Fruit fly (Drosophila melanogaster) whole organism, embryonic: ENCODE measurements around the gene EndoGI.

Source experiments
- Ada2b ChIP-seq: fragments of 200-800 bp; sonication (Bioruptor generic); IDR thresholded peaks from 2 replicates; pipeline ENCODE4 v1.3.6; 2022; ENCODE audit warnings: missing biosample characterization, missing genetic modification characterization
- CG10321 ChIP-seq: fragments of 200-800 bp; sonication (Bioruptor generic); IDR thresholded peaks from 2 replicates; pipeline ENCODE4 v1.3.6; 2022; ENCODE audit warnings: missing biosample characterization, missing genetic modification characterization
- CG10366 ChIP-seq: fragments of 200-800 bp; sonication (Bioruptor generic); IDR thresholded peaks from 2 replicates; pipeline ENCODE4 v1.3.6; 2022; ENCODE audit warnings: missing biosample characterization, missing genetic modification characterization
- CG10959 ChIP-seq: fragments of 200-800 bp; sonication (Bioruptor generic); IDR thresholded peaks from 2 replicates; pipeline ENCODE4 v1.3.6; 2022; ENCODE audit warnings: missing biosample characterization, missing genetic modification characterization
- CG12104 ChIP-seq: fragments of 200-800 bp; sonication (Bioruptor generic); optimal IDR thresholded peaks from 3 replicates; lab custom pipeline; 2016; ENCODE audit warnings: missing biosample characterization, missing genetic modification characterization
- CG12744 ChIP-seq: fragments of 200-800 bp; sonication (Bioruptor generic); optimal IDR thresholded peaks from 2 replicates; lab custom pipeline; 2016; ENCODE audit warnings: missing biosample characterization, missing genetic modification characterization
- CG13123 ChIP-seq: fragments of 200-800 bp; sonication (Bioruptor generic); optimal IDR thresholded peaks from 2 replicates; lab custom pipeline; 2016; ENCODE audit warnings: missing biosample characterization, missing genetic modification characterization
- CG14441 ChIP-seq: fragments of 200-800 bp; sonication (Bioruptor generic); IDR thresholded peaks from 2 replicates; pipeline ENCODE4 v1.3.6; 2022; ENCODE audit warnings: missing biosample characterization, missing genetic modification characterization
- CG16779 ChIP-seq: fragments of 200-800 bp; sonication (Bioruptor generic); IDR thresholded peaks from 2 replicates; pipeline ENCODE4 v1.3.6; 2022; ENCODE audit warnings: missing biosample characterization, missing genetic modification characterization
- CG17186 ChIP-seq: fragments of 200-800 bp; sonication (Bioruptor generic); optimal IDR thresholded peaks from 3 replicates; lab custom pipeline; 2017; ENCODE audit warnings: missing biosample characterization, missing genetic modification reagents, missing genetic modification characterization
- CG18262 ChIP-seq: fragments of 200-800 bp; optimal IDR thresholded peaks from 3 replicates; lab custom pipeline; 2019; ENCODE audit warnings: missing biosample characterization, mild to moderate bottlenecking, missing genetic modification characterization, moderate library complexity
- CG18476 ChIP-seq: fragments of 200-800 bp; sonication (Bioruptor generic); optimal IDR thresholded peaks from 2 replicates; lab custom pipeline; 2016; ENCODE audit warnings: missing biosample characterization, mild to moderate bottlenecking, missing genetic modification characterization
- CG2120 ChIP-seq: fragments of 200-800 bp; sonication (Bioruptor generic); optimal IDR thresholded peaks from 3 replicates; lab custom pipeline; 2016; ENCODE audit warnings: missing biosample characterization, missing genetic modification characterization
- CG2199 ChIP-seq: fragments of 200-800 bp; sonication (Bioruptor generic); IDR thresholded peaks from 3 replicates; pipeline ENCODE4 v1.3.6; 2022; ENCODE audit warnings: missing biosample characterization, missing genetic modification characterization
- CG30403 ChIP-seq: fragments of 200-800 bp; sonication (Bioruptor generic); optimal IDR thresholded peaks from 3 replicates; lab custom pipeline; 2016; ENCODE audit warnings: missing biosample characterization, missing genetic modification characterization
- CG31441 ChIP-seq: fragments of 200-800 bp; sonication (Bioruptor generic); IDR thresholded peaks from 2 replicates; pipeline ENCODE4 v1.3.6; 2022; ENCODE audit warnings: missing biosample characterization, missing genetic modification characterization
- CG33557 ChIP-seq: fragments of 200-800 bp; sonication (Bioruptor generic); optimal IDR thresholded peaks from 2 replicates; lab custom pipeline; 2019; ENCODE audit warnings: missing biosample characterization, mild to moderate bottlenecking, missing genetic modification characterization, moderate library complexity
- CG4404 ChIP-seq: fragments of 200-800 bp; sonication (Bioruptor generic); IDR thresholded peaks from 2 replicates; pipeline ENCODE4 v1.3.6; 2022; ENCODE audit warnings: missing biosample characterization, missing genetic modification characterization
- CG9437 ChIP-seq: fragments of 200-800 bp; sonication (Bioruptor generic); optimal IDR thresholded peaks from 2 replicates; lab custom pipeline; 2018; ENCODE audit warnings: missing biosample characterization, mild to moderate bottlenecking, missing genetic modification characterization
- CG9609 ChIP-seq: fragments of 200-800 bp; sonication (Bioruptor generic); optimal IDR thresholded peaks from 3 replicates; lab custom pipeline; 2016; ENCODE audit warnings: missing biosample characterization, missing genetic modification characterization
- Deaf1 ChIP-seq: fragments of 200-800 bp; optimal IDR thresholded peaks from 3 replicates; lab custom pipeline; 2019; ENCODE audit warnings: missing biosample characterization, mild to moderate bottlenecking, missing genetic modification characterization, moderate library complexity
- Dek ChIP-seq: fragments of 200-800 bp; sonication (Bioruptor generic); optimal IDR thresholded peaks from 3 replicates; lab custom pipeline; 2019; ENCODE audit warnings: missing biosample characterization, mild to moderate bottlenecking, missing genetic modification characterization, moderate library complexity
- Dref ChIP-seq: fragments of 200-800 bp; sonication (Bioruptor generic); IDR thresholded peaks from 2 replicates; pipeline ENCODE4 v1.3.6; 2022; ENCODE audit warnings: missing biosample characterization, missing genetic modification characterization
- Gsc ChIP-seq: fragments of 200-800 bp; sonication (Bioruptor generic); IDR thresholded peaks from 2 replicates; pipeline ENCODE4 v1.3.6; 2022; ENCODE audit warnings: missing biosample characterization, missing genetic modification characterization
- H15 ChIP-seq: fragments of 200-800 bp; sonication (Bioruptor generic); IDR thresholded peaks from 3 replicates; pipeline ENCODE4 v1.3.6; 2022; ENCODE audit warnings: missing biosample characterization, missing genetic modification characterization
- Hmx ChIP-seq: fragments of 200-800 bp; sonication (Bioruptor generic); optimal IDR thresholded peaks from 2 replicates; lab custom pipeline; 2016; ENCODE audit warnings: missing biosample characterization, missing genetic modification characterization
- MBD-R2 ChIP-seq: fragments of 200-800 bp; sonication (Bioruptor generic); IDR thresholded peaks from 2 replicates; pipeline ENCODE4 v1.3.6; 2022; ENCODE audit warnings: missing biosample characterization, missing genetic modification characterization
- Myb ChIP-seq: fragments of 200-800 bp; sonication (Bioruptor generic); optimal IDR thresholded peaks from 2 replicates; lab custom pipeline; 2016; ENCODE audit warnings: missing biosample characterization, missing genetic modification characterization
- Neu2 ChIP-seq: fragments of 200-800 bp; sonication (Bioruptor generic); optimal IDR thresholded peaks from 3 replicates; lab custom pipeline; 2016; ENCODE audit warnings: missing biosample characterization, missing genetic modification characterization, borderline replicate concordance
- Ravus ChIP-seq: fragments of 200-800 bp; sonication (Bioruptor generic); IDR thresholded peaks from 2 replicates; pipeline ENCODE4 v1.3.6; 2022; ENCODE audit warnings: missing biosample characterization, missing genetic modification characterization
- Scr ChIP-seq: fragments of 200-800 bp; sonication (Bioruptor generic); IDR thresholded peaks from 2 replicates; pipeline ENCODE4 v1.3.6; 2022; ENCODE audit warnings: missing biosample characterization, missing genetic modification characterization; ENCODE audit not compliant: partially characterized antibody
- Tbp ChIP-seq: fragments of >200 bp; optimal IDR thresholded peaks from 2 replicates; lab custom pipeline; 2018; ENCODE audit warnings: missing biosample characterization, missing genetic modification characterization
- Xrp1 ChIP-seq: fragments of 200-800 bp; sonication (Bioruptor generic); IDR thresholded peaks from 2 replicates; pipeline ENCODE4 v1.3.6; 2022; ENCODE audit warnings: missing biosample characterization, missing genetic modification characterization
- al ChIP-seq: fragments of 200-800 bp; sonication (Bioruptor generic); IDR thresholded peaks from 2 replicates; pipeline ENCODE4 v1.3.6; 2022; ENCODE audit warnings: missing biosample characterization, missing genetic modification characterization
- ara ChIP-seq: fragments of 200-800 bp; sonication (Bioruptor generic); IDR thresholded peaks from 2 replicates; pipeline ENCODE4 v1.3.6; 2022; ENCODE audit warnings: missing biosample characterization, missing genetic modification characterization
- cg ChIP-seq: fragments of 200-800 bp; sonication (Bioruptor generic); optimal IDR thresholded peaks from 3 replicates; lab custom pipeline; 2019; ENCODE audit warnings: missing biosample characterization, mild to moderate bottlenecking, missing genetic modification characterization, moderate library complexity
- danr ChIP-seq: fragments of 200-800 bp; sonication (Bioruptor generic); IDR thresholded peaks from 2 replicates; pipeline ENCODE4 v1.3.6; 2022; ENCODE audit warnings: missing biosample characterization, missing genetic modification characterization
- ems ChIP-seq: fragments of 200-800 bp; sonication (Bioruptor generic); optimal IDR thresholded peaks from 3 replicates; lab custom pipeline; 2016; ENCODE audit warnings: missing biosample characterization, missing genetic modification characterization
- gsb ChIP-seq: fragments of 200-800 bp; sonication (Bioruptor generic); IDR thresholded peaks from 2 replicates; pipeline ENCODE4 v1.3.6; 2022; ENCODE audit warnings: missing biosample characterization, missing genetic modification characterization
- gsb-n ChIP-seq: fragments of 200-800 bp; sonication (Bioruptor generic); optimal IDR thresholded peaks from 3 replicates; lab custom pipeline; 2018; ENCODE audit warnings: missing biosample characterization, mild to moderate bottlenecking, missing genetic modification characterization
- jigr1 ChIP-seq: fragments of 200-800 bp; sonication (Bioruptor generic); IDR thresholded peaks from 3 replicates; pipeline ENCODE4 v1.3.6; 2022; ENCODE audit warnings: missing biosample characterization, missing genetic modification characterization
- jing ChIP-seq: fragments of 200-800 bp; sonication (Bioruptor generic); optimal IDR thresholded peaks from 2 replicates; lab custom pipeline; 2018; ENCODE audit warnings: missing biosample characterization, mild to moderate bottlenecking, missing genetic modification characterization
- onecut ChIP-seq: fragments of 200-800 bp; sonication (Bioruptor generic); IDR thresholded peaks from 2 replicates; pipeline ENCODE4 v1.3.6; 2022; ENCODE audit warnings: missing biosample characterization, missing genetic modification characterization
- p53 ChIP-seq: fragments of 200-800 bp; sonication (Bioruptor generic); optimal IDR thresholded peaks from 2 replicates; lab custom pipeline; 2016; ENCODE audit warnings: missing biosample characterization, missing genetic modification characterization
- pb ChIP-seq: fragments of 200-800 bp; sonication (Bioruptor generic); optimal IDR thresholded peaks from 3 replicates; lab custom pipeline; 2016; ENCODE audit warnings: missing biosample characterization, missing genetic modification characterization
- pfk ChIP-seq: fragments of 200-800 bp; sonication (Bioruptor generic); optimal IDR thresholded peaks from 2 replicates; lab custom pipeline; 2018; ENCODE audit warnings: missing biosample characterization, mild to moderate bottlenecking, missing genetic modification characterization, moderate library complexity
- pnt ChIP-seq: fragments of 200-800 bp; sonication (Bioruptor generic); optimal IDR thresholded peaks from 3 replicates; lab custom pipeline; 2016; ENCODE audit warnings: missing biosample characterization, missing genetic modification characterization
- psq ChIP-seq: fragments of 200-800 bp; sonication (Bioruptor generic); optimal IDR thresholded peaks from 2 replicates; lab custom pipeline; 2017; ENCODE audit warnings: missing biosample characterization, missing genetic modification characterization
- pum ChIP-seq: fragments of 200-800 bp; sonication (Bioruptor generic); optimal IDR thresholded peaks from 2 replicates; lab custom pipeline; 2016; ENCODE audit warnings: missing biosample characterization, missing genetic modification characterization
- scrt ChIP-seq: fragments of 200-800 bp; sonication (Bioruptor generic); optimal IDR thresholded peaks from 2 replicates; lab custom pipeline; 2018; ENCODE audit warnings: missing biosample characterization, mild to moderate bottlenecking, missing genetic modification characterization, moderate library complexity
- sens ChIP-seq: fragments of 200-800 bp; sonication (Bioruptor generic); peaks from one replicate; lab custom pipeline; 2016; ENCODE audit warnings: missing biosample characterization, missing genetic modification characterization
- sim ChIP-seq: fragments of 200-800 bp; sonication (Bioruptor generic); IDR thresholded peaks from 2 replicates; pipeline ENCODE4 v1.3.6; 2022; ENCODE audit warnings: missing biosample characterization, missing genetic modification characterization
- twi ChIP-seq: fragments of 200-800 bp; optimal IDR thresholded peaks from 2 replicates; lab custom pipeline; 2019; ENCODE audit warnings: missing biosample characterization, mild to moderate bottlenecking, missing genetic modification characterization, moderate library complexity

The EndoGI gene

DNA sequence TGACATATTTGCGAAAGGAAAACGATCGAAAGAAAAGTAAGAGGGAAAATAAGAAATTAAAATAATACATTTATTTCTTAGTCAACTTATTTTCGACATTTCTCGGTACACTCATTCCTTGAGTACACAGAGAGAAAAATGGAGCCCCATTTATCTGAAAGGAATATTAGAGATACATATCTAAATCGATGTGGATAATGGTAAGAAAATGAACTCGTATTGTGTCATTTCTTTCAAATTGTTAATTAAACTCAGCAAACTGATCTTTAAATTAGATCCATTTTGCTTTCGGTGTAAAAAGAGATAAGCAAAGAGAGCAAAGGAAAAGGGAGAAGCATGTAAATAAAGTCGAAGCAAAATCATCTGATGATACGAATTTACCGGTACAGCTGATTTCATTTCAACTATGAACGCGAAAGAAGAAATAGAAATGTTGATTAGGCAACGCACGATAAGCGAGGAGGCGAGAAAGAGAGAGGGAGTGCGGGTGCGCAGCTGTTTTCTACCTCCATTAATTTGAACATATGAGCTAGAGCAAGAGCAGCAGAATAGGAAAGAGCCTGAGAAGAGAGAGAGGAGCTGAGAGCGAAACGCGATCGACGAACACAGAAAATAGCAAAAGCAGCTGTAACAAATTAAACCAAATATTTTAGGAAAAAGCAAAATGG lies 28.3 kb downstream of the EndoGI start (continued):
- peak; percentile 86 for TF ChIP-seq CG18262 (tag; lab: Kevin White, UChicago)
- no peak for TF ChIP-seq CG14441 (GFP tag; lab: Robert Waterston, UW)
- TF ChIP-seq gsb-n, result peak; percentile 80
- peak; percentile 50 for TF ChIP-seq CG33557
- TF ChIP-seq onecut (GFP tag; lab: Robert Waterston, UW), result peak; percentile 73
- no peak for TF ChIP-seq al (GFP tag; lab: Robert Waterston, UW)
- TF ChIP-seq Tbp (GFP tag; lab: Kevin White, UChicago), result no peak
- TF ChIP-seq Deaf1 (tag; lab: Kevin White, UChicago), result peak; percentile 54
- TF ChIP-seq CG10366, result no peak
- TF ChIP-seq CG12744, result peak; percentile 74
- TF ChIP-seq danr, result no peak
- TF ChIP-seq H15 (GFP tag; lab: Robert Waterston, UW), result no peak
- peak; percentile 54 for TF ChIP-seq p53 (GFP tag; lab: Kevin White, UChicago)
- no peak for TF ChIP-seq MBD-R2 (GFP tag; lab: Robert Waterston, UW)
- TF ChIP-seq CG17186, result peak; percentile 47
- peak; percentile 80 for TF ChIP-seq scrt
- no peak for TF ChIP-seq Scr (GFP tag; lab: Robert Waterston, UW)
- peak; percentile 22 for TF ChIP-seq Hmx (GFP tag; lab: Kevin White, UChicago)
- peak; percentile 77 for TF ChIP-seq CG12104 (GFP tag; lab: Kevin White, UChicago)
- peak; percentile 84 for TF ChIP-seq ems
- TF ChIP-seq pnt (GFP tag; lab: Kevin White, UChicago), result peak; percentile 87
- no peak for TF ChIP-seq Ada2b
- no peak for TF ChIP-seq cg (GFP tag; lab: Kevin White, UChicago)
- TF ChIP-seq CG2199 (GFP tag; lab: Robert Waterston, UW), result no peak
- TF ChIP-seq sens, result peak; percentile 98
- peak; percentile 56 for TF ChIP-seq CG9437 (GFP tag; lab: Kevin White, UChicago)
- TF ChIP-seq CG4404 (GFP tag; lab: Robert Waterston, UW), result no peak
- TF ChIP-seq Dek (tag; lab: Kevin White, UChicago), result peak; percentile 89
- TF ChIP-seq twi (tag; lab: Kevin White, UChicago), result no peak
- peak; percentile 86 for TF ChIP-seq jing (GFP tag; lab: Kevin White, UChicago)
- no peak for TF ChIP-seq ara (GFP tag; lab: Robert Waterston, UW)
- peak; percentile 63 for TF ChIP-seq Neu2 (GFP tag; lab: Kevin White, UChicago)
- TF ChIP-seq pum (GFP tag; lab: Kevin White, UChicago), result peak; percentile 79
- TF ChIP-seq CG18476 (GFP tag; lab: Kevin White, UChicago), result peak; percentile 84
- TF ChIP-seq Ravus (GFP tag; lab: Robert Waterston, UW), result no peak
- no peak for TF ChIP-seq Xrp1 (GFP tag; lab: Robert Waterston, UW)
- no peak for TF ChIP-seq CG16779 (GFP tag; lab: Robert Waterston, UW)
- no peak for TF ChIP-seq CG10959
- TF ChIP-seq gsb (GFP tag; lab: Robert Waterston, UW), result no peak
- TF ChIP-seq Gsc, result no peak
- peak; percentile 88 for TF ChIP-seq CG2120 (GFP tag; lab: Kevin White, UChicago)
- TF ChIP-seq CG13123 (GFP tag; lab: Kevin White, UChicago), result peak; percentile 73
- no peak for TF ChIP-seq sim
- peak; percentile 68 for TF ChIP-seq Myb
- peak; percentile 70 for TF ChIP-seq pb (GFP tag; lab: Kevin White, UChicago)
- peak; percentile 84 for TF ChIP-seq pfk
- no peak for TF ChIP-seq CG10321 (GFP tag; lab: Robert Waterston, UW)
- no peak for TF ChIP-seq Dref (GFP tag; lab: Robert Waterston, UW)
- no peak for TF ChIP-seq jigr1 (GFP tag; lab: Robert Waterston, UW)
- TF ChIP-seq CG31441, result no peak
- peak; percentile 91 for TF ChIP-seq CG9609 (GFP tag; lab: Kevin White, UChicago)
- peak; percentile 48 for TF ChIP-seq psq
- TF ChIP-seq CG30403 (GFP tag; lab: Kevin White, UChicago), result peak; percentile 82
